Worm (Caenorhabditis elegans): ENCODE data around the gene npp-21.

The npp-21 gene

ce11 chrII:7615318-7615891, 15.9 kb downstream of the npp-21 start:
- no peak for TF ChIP-seq snpc-1.2 (GFP tag; IDR thresholded peaks at IDR 0.05)
- peak; percentile 70 for TF ChIP-seq mes-2 (tag; optimal IDR thresholded peaks at IDR 0.05; ENCODE audit: poor library complexity, severe bottlenecking)
- TF ChIP-seq dve-1 (tag; optimal IDR thresholded peaks at IDR 0.05; ENCODE audit: insufficient read depth), result peak; percentile 46
- TF ChIP-seq hmg-1.1 (GFP tag; IDR thresholded peaks at IDR 0.05), result peak; percentile 47; the same call in 1 of the 2 replicates
- TF ChIP-seq lin-38 (GFP tag; IDR thresholded peaks at IDR 0.05), result peak; percentile 35; the same call in 1 of the 2 replicates
- no peak for TF ChIP-seq skn-1 (tag; optimal IDR thresholded peaks at IDR 0.05)
- TF ChIP-seq hlh-11 (tag; optimal IDR thresholded peaks at IDR 0.05), result peak; percentile 12
- no peak for TF ChIP-seq mxl-3 (GFP tag; optimal IDR thresholded peaks at IDR 0.05)
- peak; percentile 44 for TF ChIP-seq mep-1 (tag; optimal IDR thresholded peaks at IDR 0.05)
- no peak for TF ChIP-seq daf-16 (GFP tag; optimal IDR thresholded peaks at IDR 0.05)
- peak; percentile 19 for TF ChIP-seq daf-16 (tag; optimal IDR thresholded peaks at IDR 0.05)
- no peak for TF ChIP-seq F10B5.3 (tag; optimal IDR thresholded peaks at IDR 0.05)
- peak; percentile 62 for TF ChIP-seq ama-1 (optimal IDR thresholded peaks at IDR 0.05)
- TF ChIP-seq lin-29 (GFP tag; IDR thresholded peaks at IDR 0.05), result no peak
- TF ChIP-seq lsy-2 (tag; optimal IDR thresholded peaks at IDR 0.05), result peak in 1 of 2 experiments; percentile 35

- TF ChIP-seq lsy-2 (tag; optimal IDR thresholded peaks at IDR 0.05) (peak in 1 of 2 experiments; percentile 6), lin-38 (GFP tag; IDR thresholded peaks at IDR 0.05) (no peak), tra-1 (GFP tag; IDR thresholded peaks at IDR 0.05) (no peak), Y105C5A.15 (GFP tag; IDR thresholded peaks at IDR 0.05) (no peak), nhr-11 (tag; optimal IDR thresholded peaks at IDR 0.05) (no peak), mxl-2 (GFP tag; conservative IDR thresholded peaks at IDR 0.05) (no peak), dpl-1 (GFP tag; optimal IDR thresholded peaks at IDR 0.05) (no peak), gei-8 (GFP tag; optimal IDR thresholded peaks at IDR 0.05) (no peak)
Measured at ce11 chrII:7616141-7616540, 16.7 kb downstream of the npp-21 start, which contains the start of gene cdc-42. Gene cdc-42 (plus strand): TSS chrII:7616452.

ce11 chrII:7618212-7618611, 18.8 kb downstream of the npp-21 start:
- TF ChIP-seq daf-16 (GFP tag; optimal IDR thresholded peaks at IDR 0.05) (no peak), daf-16 (tag; optimal IDR thresholded peaks at IDR 0.05) (peak; percentile 18), pqm-1 (tag; optimal IDR thresholded peaks at IDR 0.05) (peak; percentile 92), dmd-6 (GFP tag; IDR thresholded peaks at IDR 0.05) (0 out of 2 replicates have a peak, but pooled peaks have one; percentile 19), lsy-2 (tag; optimal IDR thresholded peaks at IDR 0.05) (peak; percentile 4 to 23), mes-2 (tag; optimal IDR thresholded peaks at IDR 0.05; ENCODE audit: poor library complexity, severe bottlenecking) (no peak), nhr-28 (tag; optimal IDR thresholded peaks at IDR 0.05) (peak; percentile 72), sdz-12 (GFP tag; optimal IDR thresholded peaks at IDR 0.05) (no peak), aha-1 (tag) (peak; percentile 63), mdl-1 (tag; optimal IDR thresholded peaks at IDR 0.05) (no peak), mep-1 (tag; optimal IDR thresholded peaks at IDR 0.05) (peak; percentile 11)

ce11 chrII:7620413-7620812, 21.0 kb downstream of the npp-21 start, which contains the start of gene R07G3.8:
Gene R07G3.8 (minus strand): TSS chrII:7620513.
- no peak for TF ChIP-seq pha-4 (GFP tag; IDR thresholded peaks at IDR 0.05)
- TF ChIP-seq pha-4 (tag; optimal IDR thresholded peaks at IDR 0.05), result no peak
- no peak for TF ChIP-seq cey-2 (tag; optimal IDR thresholded peaks at IDR 0.05; ENCODE audit: borderline replicate concordance, insufficient read depth)
- TF ChIP-seq dmd-8 (GFP tag; IDR thresholded peaks at IDR 0.05), result no peak
- no peak for TF ChIP-seq lin-13 (GFP tag; optimal IDR thresholded peaks at IDR 0.05)
- TF ChIP-seq mxl-2 (GFP tag; conservative IDR thresholded peaks at IDR 0.05), result no peak
- no peak for TF ChIP-seq mdl-1 (tag; optimal IDR thresholded peaks at IDR 0.05)
- TF ChIP-seq set-16 (GFP tag; IDR thresholded peaks at IDR 0.05), result no peak
